Worm (Caenorhabditis elegans) whole organism, early embryonic: Measurements from ENCODE around the gene ilcr-2.

Experiments
- B0310.2 ChIP-seq: sonication (generic microtip); optimal IDR thresholded peaks from 2 replicates; lab custom pipeline; 2016; ENCODE audit warnings: mild to moderate bottlenecking, missing genetic modification characterization, missing compliant biosample characterization
- F13C5.2 ChIP-seq: sonication (generic microtip); optimal IDR thresholded peaks from 2 replicates; lab custom pipeline; 2017; ENCODE audit warnings: mild to moderate bottlenecking, missing genetic modification characterization, inconsistent platforms, missing compliant biosample characterization
- aly-1 ChIP-seq: sonication (generic microtip); optimal IDR thresholded peaks from 2 replicates; lab custom pipeline; 2016; ENCODE audit warnings: missing genetic modification characterization, missing compliant biosample characterization
- ama-1 ChIP-seq: fragments of 150-350 bp; optimal IDR thresholded peaks from 2 replicates; lab custom pipeline; 2014
- ets-7 ChIP-seq: sonication (generic microtip); optimal IDR thresholded peaks from 2 replicates; lab custom pipeline; 2016; ENCODE audit warnings: missing genotype, missing genetic modification characterization, missing compliant biosample characterization
- flt-1 ChIP-seq: fragments of 200-800 bp; sonication (Bioruptor generic); IDR thresholded peaks from 2 replicates; pipeline ENCODE4 v1.3.6; 2022; ENCODE audit warnings: missing genetic modification characterization, missing compliant biosample characterization
- hmbx-1 ChIP-seq: sonication (generic microtip); optimal IDR thresholded peaks from 2 replicates; lab custom pipeline; 2016; ENCODE audit warnings: mild to moderate bottlenecking, missing genetic modification characterization, missing compliant biosample characterization
- hmg-4 ChIP-seq: fragments of 200-800 bp; sonication (Bioruptor generic); optimal IDR thresholded peaks from 2 replicates; lab custom pipeline; 2018; ENCODE audit warnings: mild to moderate bottlenecking, missing genetic modification characterization, missing compliant biosample characterization
- tbx-11 ChIP-seq: fragments of 200-800 bp; sonication (Bioruptor generic); IDR thresholded peaks from 2 replicates; pipeline ENCODE4 v1.3.6; 2022; ENCODE audit warnings: missing genetic modification characterization, missing compliant biosample characterization
- tbx-37 ChIP-seq: fragments of 200-800 bp; sonication (Bioruptor generic); conservative IDR thresholded peaks from 2 replicates; pipeline ENCODE4 v1.3.6; 2022; ENCODE audit warnings: missing genetic modification reagents, missing genetic modification characterization, missing compliant biosample characterization

- TF ChIP-seq ama-1 (no peak), hmbx-1 (tag; lab: Kevin White, UChicago) (no peak), hmg-4 (GFP tag; lab: Kevin White, UChicago) (no peak), F13C5.2 (tag; lab: Kevin White, UChicago) (no peak), tbx-11 (GFP tag; lab: Robert Waterston, UW) (no peak), ets-7 (tag; lab: Kevin White, UChicago) (no peak), aly-1 (tag; lab: Kevin White, UChicago) (no peak), flt-1 (GFP tag; lab: Robert Waterston, UW) (no peak), B0310.2 (tag; lab: Kevin White, UChicago) (no peak), tbx-37 (GFP tag; lab: Robert Waterston, UW) (no peak)
Measured at ce11 chrII:5518055-5518454, 43.0 kb downstream of the ilcr-2 start.
